Fruit fly (Drosophila melanogaster): ENCODE results near the gene Mical.

DNA sequence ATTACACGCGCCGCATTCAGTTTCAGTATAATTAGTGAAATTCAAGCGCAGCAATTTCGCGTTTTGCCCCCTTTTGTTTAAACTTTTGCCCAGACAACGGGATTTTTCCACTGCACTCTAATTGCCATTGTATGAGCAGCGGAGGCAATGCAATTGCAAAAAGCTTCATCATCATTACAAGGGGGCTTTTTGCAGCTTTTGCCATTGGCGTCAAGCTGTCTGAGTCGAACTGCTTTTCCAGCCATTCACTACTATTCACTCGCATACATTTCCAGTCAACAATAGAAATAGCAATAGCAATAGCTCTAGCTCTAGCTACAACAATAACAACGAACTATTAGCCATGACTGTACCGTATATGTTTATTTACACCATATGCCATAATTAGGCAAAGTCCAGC lies 85.5 kb downstream of the Mical start:
- TF ChIP-seq h (GFP tag; optimal IDR thresholded peaks at IDR 0.05) = no peak
- no peak for TF ChIP-seq Hr78 (GFP tag; optimal IDR thresholded peaks at IDR 0.05)
- no peak for TF ChIP-seq psq (GFP tag; optimal IDR thresholded peaks at IDR 0.05)
- no peak for TF ChIP-seq woc (GFP tag; optimal IDR thresholded peaks at IDR 0.05)
- TF ChIP-seq rgr (GFP tag; optimal IDR thresholded peaks at IDR 0.05) = no peak
- TF ChIP-seq sv (GFP tag; optimal IDR thresholded peaks at IDR 0.05) = no peak
- TF ChIP-seq br (GFP tag; optimal IDR thresholded peaks at IDR 0.05) = no peak
- no peak for TF ChIP-seq pan (optimal IDR thresholded peaks at IDR 0.05)
- TF ChIP-seq ey (GFP tag; optimal IDR thresholded peaks at IDR 0.05) = no peak
- no peak for TF ChIP-seq dmrt93B (GFP tag; optimal IDR thresholded peaks at IDR 0.05)
- no peak for TF ChIP-seq CG32264 (GFP tag; optimal IDR thresholded peaks at IDR 0.05)
- TF ChIP-seq HLH106 (tag; optimal IDR thresholded peaks at IDR 0.05) = no peak
- TF ChIP-seq Mio (GFP tag; optimal IDR thresholded peaks at IDR 0.05) = no peak

Data from whole organism, wandering third instar larva.